Worm (Caenorhabditis elegans) whole organism, L4 larva: ENCODE results near the gene T11B7.1.

Experiments used
- ceh-44 ChIP-seq: fragments of 200-800 bp; sonication (Bioruptor generic); IDR thresholded peaks from 2 replicates; pipeline ENCODE4 v1.3.6; 2022; ENCODE audit warnings: missing genetic modification reagents, missing genetic modification characterization, missing compliant biosample characterization
- cey-2 ChIP-seq: sonication (generic microtip); optimal IDR thresholded peaks from 3 replicates; lab custom pipeline; 2017; ENCODE audit warnings: missing genetic modification characterization, mild to moderate bottlenecking, missing compliant biosample characterization, antibody characterized with exemption, borderline replicate concordance; ENCODE audit not compliant: insufficient read depth
- ctbp-1 ChIP-seq: fragments of 200-800 bp; sonication (Bioruptor generic); IDR thresholded peaks from 2 replicates; pipeline ENCODE4 v1.3.6; 2022; ENCODE audit warnings: missing genetic modification reagents, missing genetic modification characterization, missing compliant biosample characterization
- lin-15B ChIP-seq: fragments of 150-350 bp; sonication (generic microtip); optimal IDR thresholded peaks from 3 replicates; lab custom pipeline; 2014; ENCODE audit warnings: missing biosample characterization, missing genetic modification characterization
- lsy-2 ChIP-seq, 2 experiments: fragments of 150-350 bp in 1 of 2; sonication (generic microtip) in 1 of 2; optimal IDR thresholded peaks; 2 replicates each; lab custom pipeline; 2014 to 2017; ENCODE audit warnings: missing biosample characterization in 2 of 2, missing genetic modification characterization in 2 of 2
- mep-1 ChIP-seq: fragments of 150-350 bp; sonication (generic microtip); optimal IDR thresholded peaks from 3 replicates; lab custom pipeline; 2014; ENCODE audit warnings: missing biosample characterization, missing genetic modification characterization
- nhr-102 ChIP-seq: sonication (generic microtip); optimal IDR thresholded peaks from 2 replicates; lab custom pipeline; 2016; ENCODE audit warnings: mild to moderate bottlenecking, missing genetic modification characterization, moderate library complexity, missing compliant biosample characterization
- nhr-237 ChIP-seq: sonication (generic microtip); optimal IDR thresholded peaks from 2 replicates; lab custom pipeline; 2017; ENCODE audit warnings: missing biosample characterization, missing genetic modification characterization
- nhr-25 ChIP-seq: sonication (generic microtip); optimal IDR thresholded peaks from 2 replicates; lab custom pipeline; 2017; ENCODE audit warnings: missing genetic modification characterization, mild to moderate bottlenecking, missing compliant biosample characterization, antibody characterized with exemption, moderate library complexity, borderline replicate concordance; ENCODE audit not compliant: insufficient read depth
- snpc-4 ChIP-seq: fragments of 150-350 bp; optimal IDR thresholded peaks from 2 replicates; lab custom pipeline; 2014; ENCODE audit warnings: missing biosample characterization, missing genetic modification characterization
- unc-39 ChIP-seq: sonication (generic microtip); optimal IDR thresholded peaks from 2 replicates; lab custom pipeline; 2017; ENCODE audit warnings: missing biosample characterization, missing genetic modification characterization
- unc-62 ChIP-seq, 3 experiments: fragments of 150-350 bp in 1 of 3; sonication (generic microtip); optimal IDR thresholded peaks in 2 of 3; peaks in 1 of 3; 1 replicate in 1 of 3; 2 replicates in 2 of 3; lab custom pipeline; 2014 to 2017; ENCODE audit warnings: missing biosample characterization in 3 of 3, missing genetic modification characterization in 3 of 3, missing genetic modification reagents in 3 of 3, missing genotype in 1 of 3

DNA sequence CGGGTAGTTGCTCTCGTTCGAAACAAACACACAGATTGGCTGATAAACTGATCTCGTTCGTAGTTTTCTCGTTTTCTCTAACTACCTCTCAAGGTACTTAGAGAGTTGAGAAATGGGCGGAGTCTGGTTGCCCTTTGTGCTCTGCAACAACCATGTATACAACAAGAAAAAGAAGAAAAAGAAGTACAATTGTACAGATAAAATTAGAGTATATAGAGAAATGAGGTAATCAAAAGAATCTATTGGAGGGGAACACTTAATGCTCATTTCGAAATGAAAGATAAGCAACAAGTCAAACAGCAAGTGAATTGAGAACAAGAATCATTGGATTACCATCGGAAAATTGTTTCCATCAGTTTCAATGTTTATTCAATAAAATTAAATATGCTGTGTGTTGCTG is 24.8 kb downstream of the T11B7.1 start, which contains the start of gene C09G9.1:
- no peak for TF ChIP-seq nhr-102 (tag; lab: Kevin White, UChicago)
- TF ChIP-seq ceh-44 = no peak
- TF ChIP-seq snpc-4 (tag; lab: Kevin White, UChicago) = no peak
- no peak for TF ChIP-seq lsy-2 (tag; optimal IDR thresholded peaks at IDR 0.05; lab: Kevin White, UChicago)
- no peak for TF ChIP-seq unc-39
- TF ChIP-seq ctbp-1 (GFP tag; lab: Robert Waterston, UW) = no peak
- TF ChIP-seq unc-62 (GFP tag; optimal IDR thresholded peaks at IDR 0.05 in 1 of 2; lab: Kevin White, UChicago) = peak in 1 of 2 experiments; percentile 51
- no peak for TF ChIP-seq unc-62 (tag; optimal IDR thresholded peaks at IDR 0.05; lab: Kevin White, UChicago)
- no peak for TF ChIP-seq nhr-237 (tag; lab: Kevin White, UChicago)
- no peak for TF ChIP-seq mep-1 (tag; lab: Kevin White, UChicago)
- no peak for TF ChIP-seq nhr-25 (tag; lab: Kevin White, UChicago)
- no peak for TF ChIP-seq cey-2 (tag; lab: Kevin White, UChicago)
- TF ChIP-seq lin-15B = no peak
